Worm (Caenorhabditis elegans) whole organism, L4 larva: ENCODE data around the gene let-754.

ENCODE experiments used
- ceh-44 ChIP-seq: fragments of 200-800 bp; sonication (Bioruptor generic); IDR thresholded peaks from 2 replicates; pipeline ENCODE4 v1.3.6; 2022; ENCODE audit warnings: missing genetic modification reagents, missing genetic modification characterization, missing compliant biosample characterization
- ztf-11 ChIP-seq: fragments of 150-350 bp; optimal IDR thresholded peaks from 2 replicates; lab custom pipeline; 2014; ENCODE audit warnings: missing biosample characterization, missing genetic modification characterization

- TF ChIP-seq ztf-11 (tag; lab: Kevin White, UChicago) (no peak), ceh-44 (GFP tag; lab: Robert Waterston, UW) (no peak)
Measured at ce11 chrIII:7937548-7937947, 15.6 kb downstream of the let-754 start, which contains the start of gene C29E4.10.
